Fruit fly (Drosophila melanogaster) whole organism: Measurements from ENCODE around the gene CG31729.

Experiments used
- CG8478 ChIP-seq: fragments of >200 bp; optimal IDR thresholded peaks from 2 replicates; lab custom pipeline; 2018; ENCODE audit warnings: inconsistent platforms
- Dll ChIP-seq: fragments of >200 bp; optimal IDR thresholded peaks from 2 replicates; lab custom pipeline; 2017
- EcR ChIP-seq, 2 experiments: fragments of >200 bp; optimal IDR thresholded peaks; 2 replicates each; lab custom pipeline; 2017; ENCODE audit warnings: missing biosample characterization in 2 of 2, missing genetic modification characterization in 2 of 2, missing genetic modification reagents in 2 of 2
- pan ChIP-seq: fragments of >200 bp; optimal IDR thresholded peaks from 2 replicates; lab custom pipeline; 2017
- psq ChIP-seq: fragments of >200 bp; optimal IDR thresholded peaks from 2 replicates; lab custom pipeline; 2017
- usp ChIP-seq: fragments of >200 bp; optimal IDR thresholded peaks from 2 replicates; lab custom pipeline; 2017; ENCODE audit warnings: missing biosample characterization, missing genetic modification characterization, mixed read lengths

CG31729 gene

dm6 chr2L:13289689-13290088 lies at the start of gene CG31729:
TSS of gene CG31729 (plus strand) at chr2L:13289997.
- TF ChIP-seq CG8478 (lab: Kevin White, UChicago) (no peak), pan (lab: Kevin White, UChicago) (no peak), psq (no peak), usp (GFP tag; lab: Kevin White, UChicago) (no peak), EcR (GFP tag; optimal IDR thresholded peaks at IDR 0.05; lab: Kevin White, UChicago) (no peak), Dll (lab: Kevin White, UChicago) (no peak)

dm6 chr2L:13244759-13245308 lies 45.0 kb upstream of the CG31729 start:
- no peak for TF ChIP-seq psq

dm6 chr2L:13245855-13246645 lies 43.7 kb upstream of the CG31729 start, which contains the start of gene CG16820:
TSS of gene CG16820 (plus strand) at chr2L:13246232.
- TF ChIP-seq psq (no peak), CG8478 (lab: Kevin White, UChicago) (no peak), EcR (GFP tag; optimal IDR thresholded peaks at IDR 0.05; lab: Kevin White, UChicago) (no peak), usp (GFP tag; lab: Kevin White, UChicago) (no peak), Dll (lab: Kevin White, UChicago) (no peak), pan (lab: Kevin White, UChicago) (no peak)

dm6 chr2L:13251167-13251566 lies 38.6 kb upstream of the CG31729 start:
- TF ChIP-seq usp (GFP tag; lab: Kevin White, UChicago), result no peak
- TF ChIP-seq EcR (GFP tag; optimal IDR thresholded peaks at IDR 0.05; lab: Kevin White, UChicago), result no peak
- no peak for TF ChIP-seq pan (lab: Kevin White, UChicago)
- no peak for TF ChIP-seq psq
- no peak for TF ChIP-seq CG8478 (lab: Kevin White, UChicago)

- no peak for TF ChIP-seq EcR (GFP tag; optimal IDR thresholded peaks at IDR 0.05; lab: Kevin White, UChicago)
- no peak for TF ChIP-seq CG8478 (lab: Kevin White, UChicago)
- no peak for TF ChIP-seq Dll (lab: Kevin White, UChicago)
These were observed 32.6 kb upstream of the CG31729 start, which contains the start of gene Naa20B for dm6 chr2L:13257177-13257576. TSS of gene Naa20B (plus strand) at chr2L:13257477.

- no peak for TF ChIP-seq CG8478 (lab: Kevin White, UChicago)
These were observed 31.1 kb upstream of the CG31729 start for dm6 chr2L:13258702-13259101.

- TF ChIP-seq psq (no peak), EcR (GFP tag; optimal IDR thresholded peaks at IDR 0.05; lab: Kevin White, UChicago) (no peak), pan (lab: Kevin White, UChicago) (no peak), usp (GFP tag; lab: Kevin White, UChicago) (no peak), CG8478 (lab: Kevin White, UChicago) (no peak), Dll (lab: Kevin White, UChicago) (no peak)
These were observed 30.2 kb upstream of the CG31729 start, which contains the start of gene CG31730 for dm6 chr2L:13259643-13260042. TSS of gene CG31730 (minus strand) at chr2L:13259743.

- TF ChIP-seq usp (GFP tag; lab: Kevin White, UChicago) (no peak), pan (lab: Kevin White, UChicago) (no peak), Dll (lab: Kevin White, UChicago) (no peak), EcR (GFP tag; optimal IDR thresholded peaks at IDR 0.05; lab: Kevin White, UChicago) (no peak), psq (no peak), CG8478 (lab: Kevin White, UChicago) (no peak)
These were observed 29.1 kb upstream of the CG31729 start, which contains the start of gene CG44085 for dm6 chr2L:13260740-13261139. TSS of gene CG44085 (plus strand) at chr2L:13261008.

dm6 chr2L:13265776-13266175 lies 24.0 kb upstream of the CG31729 start, which contains the start of gene CG31848:
TSS of gene CG31848 (minus strand) at chr2L:13265876.
- TF ChIP-seq CG8478 (lab: Kevin White, UChicago) (no peak), EcR (GFP tag; optimal IDR thresholded peaks at IDR 0.05; lab: Kevin White, UChicago) (no peak), psq (no peak), Dll (lab: Kevin White, UChicago) (no peak), usp (GFP tag; lab: Kevin White, UChicago) (no peak), pan (lab: Kevin White, UChicago) (no peak)

dm6 chr2L:13266627-13267026 lies 23.2 kb upstream of the CG31729 start:
- TF ChIP-seq pan (lab: Kevin White, UChicago), result no peak
- no peak for TF ChIP-seq EcR (GFP tag; optimal IDR thresholded peaks at IDR 0.05; lab: Kevin White, UChicago)
- TF ChIP-seq psq, result no peak
- no peak for TF ChIP-seq CG8478 (lab: Kevin White, UChicago)

- TF ChIP-seq usp (GFP tag; lab: Kevin White, UChicago), result no peak
- TF ChIP-seq EcR (GFP tag; optimal IDR thresholded peaks at IDR 0.05; lab: Kevin White, UChicago), result no peak
- no peak for TF ChIP-seq pan (lab: Kevin White, UChicago)
- TF ChIP-seq Dll (lab: Kevin White, UChicago), result no peak
- TF ChIP-seq CG8478 (lab: Kevin White, UChicago), result no peak
- no peak for TF ChIP-seq psq
These were observed 21.7 kb upstream of the CG31729 start for dm6 chr2L:13268040-13268652.

dm6 chr2L:13272541-13272940 lies 17.3 kb upstream of the CG31729 start:
- TF ChIP-seq pan (lab: Kevin White, UChicago) (no peak), psq (no peak), Dll (lab: Kevin White, UChicago) (no peak), CG8478 (lab: Kevin White, UChicago) (no peak), usp (GFP tag; lab: Kevin White, UChicago) (no peak), EcR (GFP tag; optimal IDR thresholded peaks at IDR 0.05; lab: Kevin White, UChicago) (no peak)
